Fruit fly (Drosophila melanogaster): Measurements from ENCODE around the gene CG1801.

Gene CG1801

DNA sequence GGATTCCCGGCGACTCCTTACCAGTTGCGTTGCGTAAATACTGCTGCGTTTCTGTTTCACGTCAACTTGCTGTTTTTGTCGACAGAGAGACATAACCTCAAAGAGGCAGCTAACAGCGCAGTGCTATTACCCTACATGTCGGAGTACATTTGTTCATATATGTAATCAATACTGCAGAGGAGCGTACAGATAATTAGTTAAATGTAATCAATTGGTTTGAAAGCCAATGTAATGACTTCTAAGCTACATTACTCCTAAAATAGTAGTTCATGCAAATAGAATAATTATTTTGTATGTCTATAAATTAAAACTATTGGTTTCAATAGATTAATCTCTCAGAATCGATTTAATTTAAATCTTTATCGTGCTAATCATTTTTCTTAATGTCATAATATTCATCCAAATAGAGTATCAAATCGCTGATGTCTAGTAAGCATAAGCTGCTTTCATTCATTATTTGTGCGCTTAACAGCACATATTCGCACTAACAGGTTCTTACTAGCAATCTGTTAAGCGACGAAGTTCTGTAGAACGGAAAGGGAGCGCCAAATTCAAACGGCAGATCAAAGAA is 2.0 kb upstream of the CG1801 start, which contains the start of the genes SLIRP1 and anox (continued):
- peak; percentile 92 for TF ChIP-seq esn (GFP tag; optimal IDR thresholded peaks at IDR 0.05)
- no peak for TF ChIP-seq fd85E (GFP tag; optimal IDR thresholded peaks at IDR 0.05)
- TF ChIP-seq CG11762 (GFP tag; optimal IDR thresholded peaks at IDR 0.05; ENCODE audit: insufficient read depth), result peak; percentile 82
- TF ChIP-seq CG3032 (tag; optimal IDR thresholded peaks at IDR 0.05), result peak; percentile 90
- TF ChIP-seq CG10669 (GFP tag; optimal IDR thresholded peaks at IDR 0.05), result peak; percentile 92
- TF ChIP-seq CG6808 (GFP tag; optimal IDR thresholded peaks at IDR 0.05), result peak; percentile 86
- TF ChIP-seq lz (GFP tag; optimal IDR thresholded peaks at IDR 0.05), result peak; percentile 91
- peak; percentile 75 for TF ChIP-seq Ets21C (GFP tag; optimal IDR thresholded peaks at IDR 0.05)
- TF ChIP-seq CG3919 (GFP tag; optimal IDR thresholded peaks at IDR 0.05), result peak; percentile 81
- peak; percentile 88 for TF ChIP-seq Smox (GFP tag; optimal IDR thresholded peaks at IDR 0.05)
- peak; percentile 81 for TF ChIP-seq spab (GFP tag; optimal IDR thresholded peaks at IDR 0.05)
- TF ChIP-seq CG8632 (GFP tag; optimal IDR thresholded peaks at IDR 0.05), result peak; percentile 86
- TF ChIP-seq acj6 (GFP tag; optimal IDR thresholded peaks at IDR 0.05), result peak; percentile 89
- peak; percentile 82 for TF ChIP-seq achi (GFP tag; optimal IDR thresholded peaks at IDR 0.05)

DNA sequence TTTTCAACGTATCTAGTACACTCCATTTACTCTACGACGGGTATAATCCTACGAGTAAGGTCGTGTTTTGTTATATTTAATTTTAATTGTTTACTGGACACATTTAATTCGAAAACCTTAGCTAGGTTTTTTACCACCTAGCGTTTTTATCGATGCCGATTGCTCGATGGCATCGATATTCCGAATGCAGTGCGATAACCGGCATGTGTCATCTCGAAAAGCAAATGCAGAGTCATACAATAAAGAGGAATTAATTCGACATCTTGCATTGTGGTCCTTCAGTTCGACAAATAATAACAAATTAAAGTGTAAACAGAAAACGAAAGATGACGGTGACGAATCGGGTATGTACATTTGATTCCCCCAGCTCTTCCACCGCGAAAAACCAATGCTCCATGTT is 1.5 kb downstream of the CG1801 start, which contains the start of gene Rpt6:
TSS of gene Rpt6 (plus strand) at position 201 of the 400 bp plus-strand sequence.
- TF ChIP-seq esn (GFP tag; optimal IDR thresholded peaks at IDR 0.05), result peak; percentile 13
- TF ChIP-seq topi (GFP tag; optimal IDR thresholded peaks at IDR 0.05), result no peak
- peak; percentile 2 for TF ChIP-seq lz (GFP tag; optimal IDR thresholded peaks at IDR 0.05)
- TF ChIP-seq Eip78C (GFP tag), result peak; percentile 59
- no peak for TF ChIP-seq Met (GFP tag; optimal IDR thresholded peaks at IDR 0.05)
- TF ChIP-seq CG6854 (GFP tag; optimal IDR thresholded peaks at IDR 0.05), result peak; percentile 38
- no peak for TF ChIP-seq CG31627 (GFP tag; optimal IDR thresholded peaks at IDR 0.05)
- peak; percentile 16 for TF ChIP-seq Sox14 (GFP tag; optimal IDR thresholded peaks at IDR 0.05)
- no peak for TF ChIP-seq CG16779 (tag; optimal IDR thresholded peaks at IDR 0.05)

DNA sequence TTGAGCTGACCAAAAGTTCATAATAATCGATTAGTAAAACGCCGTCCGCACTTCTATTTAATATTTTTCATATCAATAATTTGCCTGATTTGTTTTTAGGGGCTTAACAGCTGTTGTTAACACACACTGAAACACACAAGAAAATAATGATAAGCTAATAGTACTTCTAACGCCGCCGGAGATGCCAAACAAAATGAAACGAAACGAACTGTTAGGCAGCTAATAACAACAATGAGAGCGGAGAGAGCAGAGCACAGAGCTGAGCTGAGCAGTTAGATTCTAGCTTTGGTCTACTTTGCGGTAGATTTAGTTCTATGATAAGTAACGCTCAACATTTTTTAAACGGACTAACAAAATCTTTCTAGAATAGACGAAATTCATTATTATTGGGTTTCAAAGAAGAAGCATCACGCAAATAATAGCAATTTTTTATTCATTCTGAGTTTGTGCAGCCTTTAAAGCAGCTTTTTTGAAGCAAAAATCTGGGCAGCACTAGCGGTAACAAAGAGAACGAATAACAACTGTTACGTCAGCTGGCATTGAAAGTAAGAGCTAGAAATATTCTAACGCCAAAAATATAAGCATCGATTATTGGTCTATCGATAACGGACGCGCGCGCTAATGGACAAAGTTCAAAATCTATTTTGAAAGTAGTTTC is 10.7 kb downstream of the CG1801 start, which contains the start of gene Abca3:
TSS of gene Abca3 (minus strand) at position 181 of the 658 bp plus-strand sequence.
- peak; percentile 39 for TF ChIP-seq Sox14 (GFP tag; optimal IDR thresholded peaks at IDR 0.05)
- TF ChIP-seq CG8119 (GFP tag; IDR thresholded peaks at IDR 0.05), result peak; percentile 60
- TF ChIP-seq Hr4 (GFP tag; optimal IDR thresholded peaks at IDR 0.05), result peak; percentile 6
- peak in 1 of 2 experiments; percentile 23 for TF ChIP-seq salr (GFP tag; optimal IDR thresholded peaks at IDR 0.05)
- peak; percentile 93 for TF ChIP-seq vri (GFP tag; optimal IDR thresholded peaks at IDR 0.05)
- TF ChIP-seq CG15336 (GFP tag; IDR thresholded peaks at IDR 0.05), result 0 out of 2 replicates have a peak, but pooled peaks have one; percentile 17
- TF ChIP-seq Met (GFP tag; optimal IDR thresholded peaks at IDR 0.05), result no peak
- no peak for TF ChIP-seq fd85E (GFP tag; optimal IDR thresholded peaks at IDR 0.05)
- TF ChIP-seq CG34406 (GFP tag; optimal IDR thresholded peaks at IDR 0.05), result no peak
- no peak for TF ChIP-seq achi (GFP tag; optimal IDR thresholded peaks at IDR 0.05)
- TF ChIP-seq fkh (GFP tag; optimal IDR thresholded peaks at IDR 0.05), result peak; percentile 55
- TF ChIP-seq eg (GFP tag; IDR thresholded peaks at IDR 0.05), result peak; percentile 50; the same call in 1 of the 3 replicates
- TF ChIP-seq Hr39 (GFP tag; optimal IDR thresholded peaks at IDR 0.05), result peak; percentile 7
- TF ChIP-seq svp (GFP tag), result peak; percentile 56
- peak; percentile 43 for TF ChIP-seq Eip78C (GFP tag)

dm6 chrX:21285001-21285400 is 32.3 kb downstream of the CG1801 start, which contains the start of gene CG1494:
CG1494 (plus strand) TSS chrX:21285301.
- TF ChIP-seq acj6 (GFP tag; optimal IDR thresholded peaks at IDR 0.05) (no peak), CG15336 (GFP tag; IDR thresholded peaks at IDR 0.05) (no peak), salr (GFP tag; optimal IDR thresholded peaks at IDR 0.05) (no peak), net (GFP tag; optimal IDR thresholded peaks at IDR 0.05) (no peak), Eip78C (GFP tag) (no peak), CG11294 (GFP tag; IDR thresholded peaks at IDR 0.05) (no peak), CG10631 (GFP tag; optimal IDR thresholded peaks at IDR 0.05) (no peak), svp (GFP tag) (no peak), Sox14 (GFP tag; optimal IDR thresholded peaks at IDR 0.05) (no peak), Gug (GFP tag; IDR thresholded peaks at IDR 0.05) (no peak), CG8319 (GFP tag; optimal IDR thresholded peaks at IDR 0.05) (no peak), Hr38 (GFP tag; optimal IDR thresholded peaks at IDR 0.05) (no peak), eg (GFP tag; IDR thresholded peaks at IDR 0.05) (no peak), CG6276 (GFP tag; optimal IDR thresholded peaks at IDR 0.05) (no peak), spab (GFP tag; optimal IDR thresholded peaks at IDR 0.05) (no peak), Eip75B (GFP tag; optimal IDR thresholded peaks at IDR 0.05) (no peak), CG6163 (GFP tag; IDR thresholded peaks at IDR 0.05) (no peak)
